Fruit fly (Drosophila melanogaster) whole organism, wandering third instar larva: ENCODE measurements around the gene CG34297.

Source experiments
- Dfd ChIP-seq: fragments of >200 bp; optimal IDR thresholded peaks from 2 replicates; lab custom pipeline; 2017; ENCODE audit warnings: missing biosample characterization, missing genetic modification characterization
- Rel ChIP-seq, 2 experiments: fragments of 200-800 bp; sonication (Bioruptor generic) in 1 of 2; optimal IDR thresholded peaks; 2 replicates in 1 of 2; 3 replicates in 1 of 2; lab custom pipeline; 2016 to 2019; ENCODE audit warnings: mild to moderate bottlenecking in 2 of 2, missing biosample characterization in 2 of 2, missing genetic modification characterization in 2 of 2, moderate library complexity in 1 of 2
- woc ChIP-seq: sonication (Bioruptor generic); optimal IDR thresholded peaks from 2 replicates; lab custom pipeline; 2016; ENCODE audit warnings: missing biosample characterization, mild to moderate bottlenecking, missing genetic modification characterization

- peak; percentile 5 for TF ChIP-seq woc (GFP tag; lab: Kevin White, UChicago)
- TF ChIP-seq Rel (GFP tag; optimal IDR thresholded peaks at IDR 0.05; lab: Kevin White, UChicago) = no peak
- TF ChIP-seq Rel (tag; optimal IDR thresholded peaks at IDR 0.05; lab: Kevin White, UChicago) = peak; percentile 95
- no peak for TF ChIP-seq Dfd (GFP tag; lab: Kevin White, UChicago)
Observed at dm6 chr3R:6762794-6763407, 15.1 kb upstream of the CG34297 start.
